Worm (Caenorhabditis elegans): ENCODE measurements around the gene H10D18.5.

- TF ChIP-seq ztf-11 (tag; optimal IDR thresholded peaks at IDR 0.05): no peak
- TF ChIP-seq elt-1 (tag; optimal IDR thresholded peaks at IDR 0.05; ENCODE audit: borderline replicate concordance, insufficient read depth): no peak
- no peak for TF ChIP-seq nhr-237 (tag; optimal IDR thresholded peaks at IDR 0.05)
- no peak for TF ChIP-seq elt-3 (tag; optimal IDR thresholded peaks at IDR 0.05)
- no peak for TF ChIP-seq zip-8 (tag; optimal IDR thresholded peaks at IDR 0.05)
- no peak for TF ChIP-seq nhr-28 (tag; optimal IDR thresholded peaks at IDR 0.05)
- TF ChIP-seq unc-62 (GFP tag; optimal IDR thresholded peaks at IDR 0.05): no peak
- TF ChIP-seq sptf-1 (tag; optimal IDR thresholded peaks at IDR 0.05): no peak
- no peak for TF ChIP-seq unc-39 (tag; optimal IDR thresholded peaks at IDR 0.05)
- no peak for TF ChIP-seq tbx-8 (GFP tag; optimal IDR thresholded peaks at IDR 0.05)
Observed at ce11 chrV:3789770-3790169, 41.7 kb downstream of the H10D18.5 start, which contains the start of gene R08F11.7.
